In genomic region chrIV:778484-778883, ce11 we compare ENCODE assay signal across 4 worm cellular contexts.
TF ChIP-seq lines count a peak whose summit lies in the region.

Gene ugt-52 (plus strand): TSS chrIV:778784.

TF ChIP-seq in whole organism, L1 larva, 84 proteins besides CTCF, POLR2A, EP300 and RAD21:
- TF ChIP-seq tlp-1 (tag; optimal IDR thresholded peaks at IDR 0.05; lab: Kevin White, UChicago) (no peak), ztf-11 (tag; optimal IDR thresholded peaks at IDR 0.05; lab: Kevin White, UChicago) (no peak), zip-4 (GFP tag; optimal IDR thresholded peaks at IDR 0.05; lab: Kevin White, UChicago) (no peak), lin-14 (GFP tag; optimal IDR thresholded peaks at IDR 0.05; lab: Kevin White, UChicago) (no peak), hpl-2 (GFP tag; optimal IDR thresholded peaks at IDR 0.05; lab: Kevin White, UChicago) (no peak), efl-1 (optimal IDR thresholded peaks at IDR 0.05; lab: Kevin White, UChicago) (no peak), efl-1 (GFP tag; optimal IDR thresholded peaks at IDR 0.05 in 1 of 2; lab: Kevin White, UChicago) (peak in 1 of 2 experiments; percentile 61), elt-2 (tag; optimal IDR thresholded peaks at IDR 0.05; lab: Kevin White, UChicago) (peak; percentile 0), lin-15B (tag; optimal IDR thresholded peaks at IDR 0.05; lab: Kevin White, UChicago) (no peak)

TF ChIP-seq in whole organism, L3 larva, 47 proteins besides CTCF, POLR2A, EP300 and RAD21:
- peak; percentile 9 for TF ChIP-seq pha-4 (tag; optimal IDR thresholded peaks at IDR 0.05; lab: Kevin White, UChicago)
- TF ChIP-seq zag-1 (tag; optimal IDR thresholded peaks at IDR 0.05; lab: Kevin White, UChicago): no peak
TF ChIP-seq in whole organism, L3 larva: peak in this region for 1.

TF ChIP-seq in whole organism, L4 larva, 104 proteins besides CTCF, POLR2A, EP300 and RAD21:
- no peak for TF ChIP-seq R02D3.7 (tag; optimal IDR thresholded peaks at IDR 0.05; lab: Kevin White, UChicago)
- peak; percentile 12 for TF ChIP-seq nhr-28 (tag; optimal IDR thresholded peaks at IDR 0.05; lab: Kevin White, UChicago)
- no peak for TF ChIP-seq daf-16 (GFP tag; optimal IDR thresholded peaks at IDR 0.05; lab: Kevin White, UChicago)
- TF ChIP-seq daf-16 (tag; optimal IDR thresholded peaks at IDR 0.05; lab: Kevin White, UChicago): peak; percentile 41

TF ChIP-seq in whole organism, young adult, 124 proteins besides CTCF, POLR2A, EP300 and RAD21:
- no peak for TF ChIP-seq ztf-26 (tag; optimal IDR thresholded peaks at IDR 0.05; lab: Kevin White, UChicago)
- no peak for TF ChIP-seq hmg-1.2 (GFP tag; IDR thresholded peaks at IDR 0.05; lab: Robert Waterston, UW)
- peak; percentile 30 for TF ChIP-seq nhr-80 (tag; optimal IDR thresholded peaks at IDR 0.05; lab: Kevin White, UChicago)
- TF ChIP-seq rec-8 (tag; optimal IDR thresholded peaks at IDR 0.05; lab: Kevin White, UChicago): no peak
